Worm (Caenorhabditis elegans) whole organism, young adult: ENCODE data around the gene inpp-5K.
A peak's percentile ranks its signal among the peaks of the same experiment; 100 is the strongest.

ENCODE experiments used
- B0261.1 ChIP-seq: sonication (generic microtip); optimal IDR thresholded peaks from 2 replicates; lab custom pipeline; 2016; ENCODE audit warnings: mild to moderate bottlenecking, missing genetic modification characterization, moderate library complexity, missing compliant biosample characterization
- C06A6.2 ChIP-seq: fragments of 200-800 bp; sonication (Bioruptor generic); conservative IDR thresholded peaks from 2 replicates; pipeline ENCODE4 v1.3.6; 2022; ENCODE audit warnings: missing genetic modification characterization, missing compliant biosample characterization
- D2030.7 ChIP-seq: fragments of 200-800 bp; sonication (Bioruptor generic); IDR thresholded peaks from 2 replicates; pipeline ENCODE4 v1.3.6; 2022; ENCODE audit warnings: missing genetic modification reagents, missing genetic modification characterization, missing compliant biosample characterization
- F23B12.7 ChIP-seq: sonication (generic microtip); optimal IDR thresholded peaks from 2 replicates; lab custom pipeline; 2017; ENCODE audit warnings: missing genetic modification characterization, mild to moderate bottlenecking, missing compliant biosample characterization, antibody characterized with exemption, moderate library complexity; ENCODE audit not compliant: insufficient read depth
- F37B4.10 ChIP-seq: fragments of 200-800 bp; sonication (Bioruptor generic); IDR thresholded peaks from 2 replicates; pipeline ENCODE4 v1.3.6; 2022; ENCODE audit warnings: missing genetic modification characterization, missing compliant biosample characterization
- Y53G8AR.9 ChIP-seq: fragments of 200-800 bp; sonication (Bioruptor generic); conservative IDR thresholded peaks from 2 replicates; pipeline ENCODE4 v1.3.6; 2022; ENCODE audit warnings: missing genetic modification reagents, missing genetic modification characterization, missing compliant biosample characterization
- Y56A3A.18 ChIP-seq: fragments of 200-800 bp; sonication (Bioruptor generic); IDR thresholded peaks from 2 replicates; pipeline ENCODE4 v1.3.6; 2022; ENCODE audit warnings: missing genetic modification reagents, missing genetic modification characterization, missing compliant biosample characterization
- ama-1 ChIP-seq, 3 experiments: fragments of 150-350 bp in 1 of 3; sonication (generic microtip) in 2 of 3; optimal IDR thresholded peaks; 2 replicates each; lab custom pipeline; 2014 to 2018; ENCODE audit warnings: missing biosample characterization in 2 of 3, missing genetic modification characterization in 2 of 3, missing genetic modification reagents in 2 of 3
- aptf-2 ChIP-seq: fragments of 200-800 bp; sonication (Bioruptor generic); conservative IDR thresholded peaks from 2 replicates; pipeline ENCODE4 v1.3.6; 2022; ENCODE audit warnings: missing genetic modification reagents, missing genetic modification characterization, missing compliant biosample characterization
- attf-3 ChIP-seq: fragments of 200-800 bp; sonication (Bioruptor generic); conservative IDR thresholded peaks from 2 replicates; pipeline ENCODE4 v1.3.6; 2022; ENCODE audit warnings: missing genetic modification reagents, missing genetic modification characterization, missing compliant biosample characterization
- cebp-1 ChIP-seq, 2 experiments: fragments of 200-800 bp in 1 of 2; sonication (Bioruptor generic) in 1 of 2; sonication (generic microtip) in 1 of 2; IDR thresholded peaks in 1 of 2; optimal IDR thresholded peaks in 1 of 2; 2 replicates each; pipeline versions ENCODE4 v1.3.6 to Lab custom; 2017 to 2022; ENCODE audit warnings: missing compliant biosample characterization in 2 of 2, missing genetic modification characterization in 2 of 2, mild to moderate bottlenecking in 1 of 2, missing genetic modification reagents in 1 of 2, moderate library complexity in 1 of 2
- ceh-91 ChIP-seq: fragments of 200-800 bp; sonication (Bioruptor generic); IDR thresholded peaks from 2 replicates; pipeline ENCODE4 v1.3.6; 2022; ENCODE audit warnings: missing genetic modification reagents, missing genetic modification characterization, missing compliant biosample characterization
- dpff-1 ChIP-seq: sonication (generic microtip); optimal IDR thresholded peaks from 2 replicates; lab custom pipeline; 2017; ENCODE audit warnings: mild to moderate bottlenecking, missing genetic modification characterization, missing compliant biosample characterization
- dpl-1 ChIP-seq: fragments of 150-350 bp; optimal IDR thresholded peaks from 2 replicates; lab custom pipeline; 2014; ENCODE audit warnings: missing biosample characterization, missing genetic modification reagents, missing genetic modification characterization
- efl-1 ChIP-seq: fragments of 150-350 bp; optimal IDR thresholded peaks from 2 replicates; lab custom pipeline; 2014; ENCODE audit warnings: missing biosample characterization, missing genetic modification reagents, missing genetic modification characterization
- egl-44 ChIP-seq: fragments of 200-800 bp; sonication (Bioruptor generic); IDR thresholded peaks from 2 replicates; pipeline ENCODE4 v1.3.6; 2022; ENCODE audit warnings: missing genetic modification reagents, missing genetic modification characterization, missing compliant biosample characterization
- egrh-3 ChIP-seq: fragments of 200-800 bp; sonication (Bioruptor generic); IDR thresholded peaks from 2 replicates; pipeline ENCODE4 v1.3.6; 2022; ENCODE audit warnings: missing genetic modification reagents, missing genetic modification characterization, missing compliant biosample characterization
- ekl-4 ChIP-seq: fragments of 200-800 bp; sonication (Bioruptor generic); IDR thresholded peaks from 2 replicates; pipeline ENCODE4 v1.3.6; 2022; ENCODE audit warnings: missing genetic modification reagents, missing genetic modification characterization, missing compliant biosample characterization
- gei-17 ChIP-seq: fragments of 200-800 bp; sonication (Bioruptor generic); optimal IDR thresholded peaks from 2 replicates; lab custom pipeline; 2018; ENCODE audit warnings: mild to moderate bottlenecking, missing genetic modification characterization, missing compliant biosample characterization
- him-1 ChIP-seq: sonication (generic microtip); optimal IDR thresholded peaks from 2 replicates; lab custom pipeline; 2016; ENCODE audit warnings: missing genotype, missing genetic modification reagents, missing genetic modification characterization, missing compliant biosample characterization
- hmg-1.2 ChIP-seq: fragments of 200-800 bp; sonication (Bioruptor generic); IDR thresholded peaks from 2 replicates; pipeline ENCODE4 v1.3.6; 2022; ENCODE audit warnings: missing genetic modification reagents, missing genetic modification characterization, missing compliant biosample characterization
- hsf-1 ChIP-seq: fragments of 200-800 bp; sonication (Bioruptor generic); IDR thresholded peaks from 2 replicates; pipeline ENCODE4 v1.3.6; 2022; ENCODE audit warnings: missing genetic modification reagents, missing genetic modification characterization, missing compliant biosample characterization
- let-526 ChIP-seq: fragments of 200-800 bp; sonication (Bioruptor generic); IDR thresholded peaks from 2 replicates; pipeline ENCODE4 v1.3.6; 2022; ENCODE audit warnings: missing genetic modification reagents, missing genetic modification characterization, missing compliant biosample characterization
- let-607 ChIP-seq, 2 experiments: fragments of 200-800 bp in 1 of 2; sonication (Bioruptor generic) in 1 of 2; sonication (generic microtip) in 1 of 2; optimal IDR thresholded peaks; 2 replicates each; lab custom pipeline; 2016 to 2018; ENCODE audit warnings: mild to moderate bottlenecking in 2 of 2, missing compliant biosample characterization in 2 of 2, missing genetic modification characterization in 2 of 2, moderate library complexity in 2 of 2, missing genotype in 1 of 2
- lin-40 ChIP-seq: sonication (generic microtip); optimal IDR thresholded peaks from 2 replicates; lab custom pipeline; 2016; ENCODE audit warnings: missing genetic modification characterization, mild to moderate bottlenecking, missing compliant biosample characterization, missing genotype, missing genetic modification reagents
- madf-3 ChIP-seq: fragments of 200-800 bp; sonication (Bioruptor generic); IDR thresholded peaks from 2 replicates; pipeline ENCODE4 v1.3.6; 2022; ENCODE audit warnings: missing genetic modification reagents, missing genetic modification characterization, missing compliant biosample characterization
- madf-6 ChIP-seq: fragments of 200-800 bp; sonication (Bioruptor generic); IDR thresholded peaks from 2 replicates; pipeline ENCODE4 v1.3.6; 2022; ENCODE audit warnings: missing genetic modification reagents, missing genetic modification characterization, missing compliant biosample characterization
- madf-8 ChIP-seq: fragments of 200-800 bp; sonication (Bioruptor generic); conservative IDR thresholded peaks from 2 replicates; pipeline ENCODE4 v1.3.6; 2022; ENCODE audit warnings: missing genetic modification reagents, missing genetic modification characterization, missing compliant biosample characterization
- mel-28 ChIP-seq: sonication (generic microtip); optimal IDR thresholded peaks from 2 replicates; lab custom pipeline; 2016; ENCODE audit warnings: borderline replicate concordance, mild to moderate bottlenecking, missing genetic modification characterization, missing compliant biosample characterization
- mxl-1 ChIP-seq: sonication (generic microtip); optimal IDR thresholded peaks from 2 replicates; lab custom pipeline; 2016; ENCODE audit warnings: missing genetic modification characterization, missing compliant biosample characterization
- nfya-1 ChIP-seq: sonication (generic microtip); optimal IDR thresholded peaks from 2 replicates; lab custom pipeline; 2017; ENCODE audit warnings: antibody characterized with exemption, missing compliant biosample characterization, missing genetic modification characterization, borderline replicate concordance; ENCODE audit not compliant: insufficient read depth
- nfya-2 ChIP-seq: fragments of 200-800 bp; sonication (Bioruptor generic); IDR thresholded peaks from 2 replicates; pipeline ENCODE4 v1.3.6; 2022; ENCODE audit warnings: missing genetic modification reagents, missing genetic modification characterization, missing compliant biosample characterization
- nfyb-1 ChIP-seq: fragments of 200-800 bp; sonication (Bioruptor generic); IDR thresholded peaks from 2 replicates; pipeline ENCODE4 v1.3.6; 2022; ENCODE audit warnings: missing genetic modification reagents, missing genetic modification characterization, missing compliant biosample characterization
- nhr-120 ChIP-seq: fragments of 200-800 bp; sonication (Bioruptor generic); IDR thresholded peaks from 2 replicates; pipeline ENCODE4 v1.3.6; 2022; ENCODE audit warnings: missing genetic modification characterization, missing compliant biosample characterization
- nhr-27 ChIP-seq: fragments of 200-800 bp; sonication (Bioruptor generic); optimal IDR thresholded peaks from 2 replicates; lab custom pipeline; 2018; ENCODE audit warnings: mild to moderate bottlenecking, missing genetic modification characterization, moderate library complexity, missing compliant biosample characterization
- pbrm-1 ChIP-seq: fragments of 200-800 bp; sonication (Bioruptor generic); IDR thresholded peaks from 2 replicates; pipeline ENCODE4 v1.3.6; 2022; ENCODE audit warnings: missing genetic modification reagents, missing genetic modification characterization, missing compliant biosample characterization
- pha-4 ChIP-seq: fragments of 150-350 bp; sonication (generic microtip); optimal IDR thresholded peaks from 2 replicates; lab custom pipeline; 2014; ENCODE audit warnings: missing biosample characterization, missing genetic modification reagents, missing genetic modification characterization
- rcor-1 ChIP-seq: fragments of 200-800 bp; sonication (Bioruptor generic); IDR thresholded peaks from 2 replicates; pipeline ENCODE4 v1.3.6; 2022; ENCODE audit warnings: missing genetic modification reagents, missing genetic modification characterization, missing compliant biosample characterization
- rec-8 ChIP-seq, 2 experiments: sonication (generic microtip); optimal IDR thresholded peaks; 2 replicates each; lab custom pipeline; 2016; ENCODE audit warnings: mild to moderate bottlenecking in 2 of 2, missing genetic modification characterization in 2 of 2, missing genetic modification reagents in 2 of 2, missing genotype in 2 of 2, missing biosample characterization in 1 of 2, missing compliant biosample characterization in 1 of 2, moderate library complexity in 1 of 2
- snpc-1.1 ChIP-seq: sonication (generic microtip); optimal IDR thresholded peaks from 2 replicates; lab custom pipeline; 2017; ENCODE audit warnings: missing genetic modification characterization, mild to moderate bottlenecking, missing compliant biosample characterization, antibody characterized with exemption, moderate library complexity, missing genotype, missing genetic modification reagents; ENCODE audit not compliant: insufficient read depth
- snpc-1.3 ChIP-seq: sonication (generic microtip); optimal IDR thresholded peaks from 2 replicates; lab custom pipeline; 2017; ENCODE audit warnings: missing genetic modification characterization, mild to moderate bottlenecking, missing compliant biosample characterization, antibody characterized with exemption, moderate library complexity, missing genotype, missing genetic modification reagents; ENCODE audit not compliant: insufficient read depth
- tbx-9 ChIP-seq: sonication (generic microtip); optimal IDR thresholded peaks from 2 replicates; lab custom pipeline; 2016; ENCODE audit warnings: borderline replicate concordance, missing genetic modification characterization, inconsistent platforms, missing compliant biosample characterization
- unc-130 ChIP-seq: sonication (generic microtip); optimal IDR thresholded peaks from 2 replicates; lab custom pipeline; 2016; ENCODE audit warnings: missing genetic modification reagents, missing genetic modification characterization, missing compliant biosample characterization
- zfh-2 ChIP-seq: fragments of 200-800 bp; sonication (Bioruptor generic); conservative IDR thresholded peaks from 2 replicates; pipeline ENCODE4 v1.3.6; 2022; ENCODE audit warnings: missing genetic modification reagents, missing genetic modification characterization, missing compliant biosample characterization
- ztf-18 ChIP-seq: sonication (generic microtip); optimal IDR thresholded peaks from 2 replicates; lab custom pipeline; 2016; ENCODE audit warnings: missing genotype, mild to moderate bottlenecking, missing genetic modification characterization, missing compliant biosample characterization

Gene inpp-5K

ce11 chrIII:8130177-8130902, 30.8 kb downstream of the inpp-5K start, which contains the start of the genes rpl-21 and C14B9.10 (continued):
- TF ChIP-seq F23B12.7 (tag; lab: Kevin White, UChicago) (peak; percentile 83), nfya-1 (tag; lab: Kevin White, UChicago) (no peak), madf-6 (GFP tag; lab: Robert Waterston, UW) (peak; percentile 92), rec-8 (tag; optimal IDR thresholded peaks at IDR 0.05; lab: Kevin White, UChicago) (peak in 1 of 2 experiments; percentile 46), snpc-1.1 (tag; lab: Kevin White, UChicago) (peak; percentile 60), unc-130 (peak; percentile 34), snpc-1.3 (tag; lab: Kevin White, UChicago) (peak; percentile 93), dpl-1 (peak; percentile 30), madf-8 (GFP tag; lab: Robert Waterston, UW) (peak; percentile 53), ceh-91 (peak; percentile 88), cebp-1 (GFP tag; IDR thresholded peaks at IDR 0.05; lab: Robert Waterston, UW) (no peak), cebp-1 (tag; optimal IDR thresholded peaks at IDR 0.05; lab: Kevin White, UChicago) (peak; percentile 64), aptf-2 (GFP tag; lab: Robert Waterston, UW) (no peak), nhr-120 (GFP tag; lab: Robert Waterston, UW) (no peak), efl-1 (GFP tag; lab: Kevin White, UChicago) (peak; percentile 55), mxl-1 (tag; lab: Kevin White, UChicago) (no peak), egrh-3 (GFP tag; lab: Robert Waterston, UW) (no peak), pha-4 (peak; percentile 76), madf-3 (GFP tag; lab: Robert Waterston, UW) (peak; percentile 89), dpff-1 (no peak), D2030.7 (peak; percentile 78), mel-28 (no peak), rcor-1 (GFP tag; lab: Robert Waterston, UW) (peak; percentile 76), zfh-2 (GFP tag; lab: Robert Waterston, UW) (no peak), ama-1 (optimal IDR thresholded peaks at IDR 0.05; lab: Kevin White, UChicago) (no peak), ama-1 (GFP tag; optimal IDR thresholded peaks at IDR 0.05; lab: Kevin White, UChicago) (no peak), ekl-4 (peak; percentile 66; the same call in 1 of the 2 replicates), lin-40 (peak; percentile 46), ztf-18 (tag; lab: Kevin White, UChicago) (peak; percentile 55), him-1 (tag; lab: Kevin White, UChicago) (peak; percentile 65), egl-44 (no peak), gei-17 (GFP tag; lab: Kevin White, UChicago) (no peak), let-607 (tag; optimal IDR thresholded peaks at IDR 0.05; lab: Kevin White, UChicago) (peak in 1 of 2 experiments; percentile 59), tbx-9 (tag; lab: Kevin White, UChicago) (no peak), hsf-1 (GFP tag; lab: Robert Waterston, UW) (peak; percentile 19; the same call in 1 of the 2 replicates), Y53G8AR.9 (peak; percentile 52; the same call in 1 of the 2 replicates), Y56A3A.18 (GFP tag; lab: Robert Waterston, UW) (no peak), nhr-27 (tag; lab: Kevin White, UChicago) (no peak), hmg-1.2 (peak; percentile 91), nfyb-1 (GFP tag; lab: Robert Waterston, UW) (peak; percentile 74), pbrm-1 (peak; percentile 89), F37B4.10 (GFP tag; lab: Robert Waterston, UW) (no peak), B0261.1 (tag; lab: Kevin White, UChicago) (peak; percentile 3), C06A6.2 (GFP tag; lab: Robert Waterston, UW) (no peak), let-526 (no peak), attf-3 (GFP tag; lab: Robert Waterston, UW) (peak; percentile 70), nfya-2 (GFP tag; lab: Robert Waterston, UW) (no peak)
